Fruit fly (Drosophila melanogaster): ENCODE data around the gene ndl.

The ndl gene

dm6 chr3L:6605925-6606324 is 2.8 kb upstream of the ndl start, which contains the start of gene zpg (continued):
- TF ChIP-seq nerfin-2 (GFP tag; IDR thresholded peaks at IDR 0.05; ENCODE audit: partially characterized antibody) (no peak), unc-4 (GFP tag; IDR thresholded peaks at IDR 0.05; ENCODE audit: partially characterized antibody) (peak; percentile 34; the same call in 1 of the 2 replicates), CG14965 (GFP tag; optimal IDR thresholded peaks at IDR 0.05; ENCODE audit: borderline replicate concordance) (no peak), E2f2 (GFP tag; IDR thresholded peaks at IDR 0.05) (peak; percentile 85), CG1832 (GFP tag; optimal IDR thresholded peaks at IDR 0.05) (peak; percentile 72), CG15514 (GFP tag; optimal IDR thresholded peaks at IDR 0.05) (peak; percentile 59), CG4617 (GFP tag; optimal IDR thresholded peaks at IDR 0.05; ENCODE audit: borderline replicate concordance) (peak; percentile 69), HmgZ (tag; optimal IDR thresholded peaks at IDR 0.05) (peak; percentile 75), Abd-B (GFP tag; optimal IDR thresholded peaks at IDR 0.05) (peak; percentile 59), dysf (GFP tag; IDR thresholded peaks at IDR 0.05) (no peak), CoRest (tag; optimal IDR thresholded peaks at IDR 0.05) (peak; percentile 62), CG6791 (GFP tag; IDR thresholded peaks at IDR 0.05; ENCODE audit: partially characterized antibody) (peak; percentile 59; the same call in 2 of the 3 replicates), stwl (tag; optimal IDR thresholded peaks at IDR 0.05) (peak; percentile 99), Opbp (GFP tag; IDR thresholded peaks at IDR 0.05; ENCODE audit: partially characterized antibody) (peak; percentile 51; the same call in 2 of the 3 replicates), nmo (GFP tag; optimal IDR thresholded peaks at IDR 0.05) (peak; percentile 71), Rfx (GFP tag; IDR thresholded peaks at IDR 0.05) (peak; percentile 56), ranshi (GFP tag; IDR thresholded peaks at IDR 0.05) (peak; percentile 35; the same call in 1 of the 2 replicates), CG7839 (tag; optimal IDR thresholded peaks at IDR 0.05) (no peak), chn (GFP tag; optimal IDR thresholded peaks at IDR 0.05) (peak; percentile 10), CG9876 (GFP tag; optimal IDR thresholded peaks at IDR 0.05) (peak; percentile 4), row (GFP tag; IDR thresholded peaks at IDR 0.05) (peak; percentile 74; the same call in 2 of the 3 replicates), disco-r (GFP tag; optimal IDR thresholded peaks at IDR 0.05) (peak; percentile 47), CG6272 (GFP tag; IDR thresholded peaks at IDR 0.05) (peak; percentile 25; the same call in 1 of the 2 replicates), trem (tag; optimal IDR thresholded peaks at IDR 0.05) (peak; percentile 59), Lhr (GFP tag; optimal IDR thresholded peaks at IDR 0.05) (peak; percentile 90), CG7963 (GFP tag; IDR thresholded peaks at IDR 0.05; ENCODE audit: partially characterized antibody) (no peak), zen2 (GFP tag; IDR thresholded peaks at IDR 0.05; ENCODE audit: partially characterized antibody) (no peak), Ets65A (GFP tag) (peak; percentile 87), sob (GFP tag; IDR thresholded peaks at IDR 0.05) (peak; percentile 51; the same call in 1 of the 2 replicates), Sry-β (GFP tag; optimal IDR thresholded peaks at IDR 0.05) (peak; percentile 98), NFAT (GFP tag; IDR thresholded peaks at IDR 0.05) (no peak), MESR4 (GFP tag; optimal IDR thresholded peaks at IDR 0.05) (peak; percentile 58), CkIIα-i1 (GFP tag; IDR thresholded peaks at IDR 0.05) (no peak), gfzf (GFP tag; optimal IDR thresholded peaks at IDR 0.05) (peak; percentile 93), Bgb (GFP tag; IDR thresholded peaks at IDR 0.05; ENCODE audit: partially characterized antibody) (peak; percentile 69; the same call in 1 of the 2 replicates), NC2β (GFP tag; optimal IDR thresholded peaks at IDR 0.05) (peak; percentile 42), corto (GFP tag; optimal IDR thresholded peaks at IDR 0.05) (no peak), CG4424 (GFP tag; optimal IDR thresholded peaks at IDR 0.05) (no peak), Ets97D (GFP tag; optimal IDR thresholded peaks at IDR 0.05) (peak; percentile 87), hkb (optimal IDR thresholded peaks at IDR 0.05) (peak; percentile 90), hkb (GFP tag; IDR thresholded peaks at IDR 0.05) (no peak; the same call in 1 of the 2 replicates), CG3847 (GFP tag; IDR thresholded peaks at IDR 0.05) (peak; percentile 72), amos (GFP tag; IDR thresholded peaks at IDR 0.05; ENCODE audit: partially characterized antibody) (peak; percentile 63), CG13287 (GFP tag; IDR thresholded peaks at IDR 0.05; ENCODE audit: partially characterized antibody) (peak; percentile 77), fd64A (GFP tag; optimal IDR thresholded peaks at IDR 0.05) (no peak), CG4404 (GFP tag; IDR thresholded peaks at IDR 0.05) (no peak), Eip74EF (GFP tag; optimal IDR thresholded peaks at IDR 0.05) (no peak), pzg (GFP tag; optimal IDR thresholded peaks at IDR 0.05) (peak; percentile 96), sd (tag; optimal IDR thresholded peaks at IDR 0.05) (no peak)

All from whole organism, embryonic.